Worm (Caenorhabditis elegans) whole organism, L4 larva: Measurements from ENCODE around the gene T25F10.4.
A peak's percentile ranks its signal among the peaks of the same experiment; 100 is the strongest.

Experiments
- F49E8.2 ChIP-seq: sonication (generic microtip); optimal IDR thresholded peaks from 2 replicates; lab custom pipeline; 2016; ENCODE audit warnings: missing compliant biosample characterization, mild to moderate bottlenecking, missing genetic modification characterization, borderline replicate concordance
- Y5F2A.4 ChIP-seq: fragments of 200-800 bp; sonication (Bioruptor generic); optimal IDR thresholded peaks from 2 replicates; lab custom pipeline; 2018; ENCODE audit warnings: mild to moderate bottlenecking, missing genetic modification characterization, missing compliant biosample characterization
- aha-1 ChIP-seq: fragments of 150-350 bp; peaks from one replicate; lab custom pipeline; 2014; ENCODE audit warnings: missing biosample characterization, missing genetic modification characterization
- arid-1 ChIP-seq: fragments of 200-800 bp; sonication (Bioruptor generic); conservative IDR thresholded peaks from 2 replicates; pipeline ENCODE4 v1.3.6; 2022; ENCODE audit warnings: missing genetic modification reagents, missing genetic modification characterization, missing compliant biosample characterization
- daf-16 ChIP-seq, 3 experiments: sonication (generic microtip); optimal IDR thresholded peaks; 2 replicates each; lab custom pipeline; 2016 to 2017; ENCODE audit warnings: missing genetic modification characterization in 3 of 3, missing genetic modification reagents in 3 of 3, mild to moderate bottlenecking in 2 of 3, missing compliant biosample characterization in 2 of 3, missing biosample characterization in 1 of 3, moderate library complexity in 1 of 3
- daf-19 ChIP-seq: fragments of 200-800 bp; sonication (Bioruptor generic); conservative IDR thresholded peaks from 2 replicates; pipeline ENCODE4 v1.3.6; 2022; ENCODE audit warnings: missing genetic modification characterization, missing compliant biosample characterization
- dmd-6 ChIP-seq: fragments of 200-800 bp; sonication (Bioruptor generic); IDR thresholded peaks from 2 replicates; pipeline ENCODE4 v1.3.6; 2022; ENCODE audit warnings: missing genetic modification reagents, missing genetic modification characterization, missing compliant biosample characterization
- fkh-10 ChIP-seq: fragments of 150-350 bp; optimal IDR thresholded peaks from 2 replicates; lab custom pipeline; 2014; ENCODE audit warnings: missing biosample characterization, missing genetic modification reagents, missing genetic modification characterization
- gei-8 ChIP-seq: fragments of 200-800 bp; sonication (Bioruptor generic); optimal IDR thresholded peaks from 2 replicates; lab custom pipeline; 2018; ENCODE audit warnings: mild to moderate bottlenecking, missing genetic modification characterization, missing compliant biosample characterization
- hif-1 ChIP-seq, 2 experiments: sonication (generic microtip); optimal IDR thresholded peaks; 2 replicates each; lab custom pipeline; 2016 to 2017; ENCODE audit warnings: missing compliant biosample characterization in 2 of 2, missing genetic modification characterization in 2 of 2, missing genetic modification reagents in 2 of 2, missing genotype in 2 of 2, mild to moderate bottlenecking in 1 of 2
- jun-1 ChIP-seq: fragments of 150-350 bp; optimal IDR thresholded peaks from 2 replicates; lab custom pipeline; 2014; ENCODE audit warnings: missing biosample characterization, missing genetic modification reagents, missing genetic modification characterization
- lin-1 ChIP-seq: fragments of 200-800 bp; sonication (Bioruptor generic); IDR thresholded peaks from 2 replicates; pipeline ENCODE4 v1.3.6; 2022; ENCODE audit warnings: missing genetic modification reagents, missing genetic modification characterization, missing compliant biosample characterization
- lin-13 ChIP-seq: fragments of 150-350 bp; optimal IDR thresholded peaks from 2 replicates; lab custom pipeline; 2014; ENCODE audit warnings: missing biosample characterization, missing genetic modification reagents, missing genetic modification characterization
- lin-29 ChIP-seq: fragments of 200-800 bp; sonication (Bioruptor generic); IDR thresholded peaks from 2 replicates; pipeline ENCODE4 v1.3.6; 2022; ENCODE audit warnings: missing genetic modification reagents, missing genetic modification characterization, missing compliant biosample characterization
- lsy-2 ChIP-seq, 2 experiments: fragments of 150-350 bp in 1 of 2; sonication (generic microtip) in 1 of 2; optimal IDR thresholded peaks; 2 replicates each; lab custom pipeline; 2014 to 2017; ENCODE audit warnings: missing biosample characterization in 2 of 2, missing genetic modification characterization in 2 of 2
- madf-5 ChIP-seq, 2 experiments: fragments of 200-800 bp; sonication (Bioruptor generic); IDR thresholded peaks; 2 replicates each; pipeline ENCODE4 v1.3.6; 2022; ENCODE audit warnings: missing compliant biosample characterization in 2 of 2, missing genetic modification characterization in 2 of 2
- madf-9 ChIP-seq: fragments of 200-800 bp; sonication (Bioruptor generic); conservative IDR thresholded peaks from 2 replicates; pipeline ENCODE4 v1.3.6; 2022; ENCODE audit warnings: missing genetic modification reagents, missing genetic modification characterization, missing compliant biosample characterization
- mep-1 ChIP-seq: fragments of 150-350 bp; sonication (generic microtip); optimal IDR thresholded peaks from 3 replicates; lab custom pipeline; 2014; ENCODE audit warnings: missing biosample characterization, missing genetic modification characterization
- mxl-3 ChIP-seq: fragments of 200-800 bp; sonication (Bioruptor generic); optimal IDR thresholded peaks from 2 replicates; lab custom pipeline; 2018; ENCODE audit warnings: mild to moderate bottlenecking, missing genetic modification characterization, missing compliant biosample characterization
- nhr-237 ChIP-seq: sonication (generic microtip); optimal IDR thresholded peaks from 2 replicates; lab custom pipeline; 2017; ENCODE audit warnings: missing biosample characterization, missing genetic modification characterization
- nhr-28 ChIP-seq: fragments of 150-350 bp; optimal IDR thresholded peaks from 2 replicates; lab custom pipeline; 2014; ENCODE audit warnings: missing biosample characterization, missing genetic modification characterization
- pqm-1 ChIP-seq: sonication (generic microtip); optimal IDR thresholded peaks from 2 replicates; lab custom pipeline; 2017; ENCODE audit warnings: missing biosample characterization, missing genetic modification characterization
- rbr-2 ChIP-seq: sonication (generic microtip); optimal IDR thresholded peaks from 2 replicates; lab custom pipeline; 2016; ENCODE audit warnings: missing genotype, missing genetic modification characterization, missing compliant biosample characterization
- tra-1 ChIP-seq: fragments of 200-800 bp; sonication (Bioruptor generic); IDR thresholded peaks from 2 replicates; pipeline ENCODE4 v1.3.6; 2022; ENCODE audit warnings: missing genetic modification reagents, missing genetic modification characterization, missing compliant biosample characterization
- unc-62 ChIP-seq, 3 experiments: fragments of 150-350 bp in 1 of 3; sonication (generic microtip); optimal IDR thresholded peaks in 2 of 3; peaks in 1 of 3; 1 replicate in 1 of 3; 2 replicates in 2 of 3; lab custom pipeline; 2014 to 2017; ENCODE audit warnings: missing biosample characterization in 3 of 3, missing genetic modification characterization in 3 of 3, missing genetic modification reagents in 3 of 3, missing genotype in 1 of 3
- vab-7 ChIP-seq: fragments of 200-800 bp; sonication (Bioruptor generic); IDR thresholded peaks from 2 replicates; pipeline ENCODE4 v1.3.6; 2022; ENCODE audit warnings: missing genetic modification reagents, missing genetic modification characterization, missing compliant biosample characterization
- zfp-2 ChIP-seq: sonication (generic microtip); optimal IDR thresholded peaks from 2 replicates; lab custom pipeline; 2016; ENCODE audit warnings: mild to moderate bottlenecking, missing genetic modification characterization, missing compliant biosample characterization
- zip-2 ChIP-seq: fragments of 150-350 bp; optimal IDR thresholded peaks from 2 replicates; lab custom pipeline; 2014; ENCODE audit warnings: missing biosample characterization, missing genetic modification characterization

The T25F10.4 gene

DNA sequence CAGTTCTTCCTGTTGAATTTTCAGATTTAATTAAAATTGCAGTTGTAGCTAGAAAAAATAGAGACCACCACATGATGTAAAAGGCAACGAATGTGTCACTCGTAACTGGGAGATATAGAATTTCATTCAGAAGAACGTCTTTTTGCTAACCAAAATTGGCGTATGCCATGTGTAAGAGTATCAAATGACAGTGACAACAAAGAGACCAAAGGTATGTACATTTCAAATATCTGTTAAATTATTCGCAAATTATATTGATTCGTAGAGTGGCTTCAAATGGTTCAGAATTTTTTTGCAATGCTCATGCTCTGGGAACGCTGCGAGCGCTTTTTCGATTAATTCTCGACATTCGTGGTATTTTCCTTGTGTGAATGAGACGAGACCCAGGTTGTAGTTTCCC, at the start of gene T25F10.4:
Gene T25F10.4 (minus strand): TSS at position 101 of the 400 bp plus-strand sequence.
- TF ChIP-seq lin-13 (GFP tag; lab: Kevin White, UChicago) (no peak), madf-5 (GFP tag; IDR thresholded peaks at IDR 0.05; lab: Robert Waterston, UW) (no peak)

DNA sequence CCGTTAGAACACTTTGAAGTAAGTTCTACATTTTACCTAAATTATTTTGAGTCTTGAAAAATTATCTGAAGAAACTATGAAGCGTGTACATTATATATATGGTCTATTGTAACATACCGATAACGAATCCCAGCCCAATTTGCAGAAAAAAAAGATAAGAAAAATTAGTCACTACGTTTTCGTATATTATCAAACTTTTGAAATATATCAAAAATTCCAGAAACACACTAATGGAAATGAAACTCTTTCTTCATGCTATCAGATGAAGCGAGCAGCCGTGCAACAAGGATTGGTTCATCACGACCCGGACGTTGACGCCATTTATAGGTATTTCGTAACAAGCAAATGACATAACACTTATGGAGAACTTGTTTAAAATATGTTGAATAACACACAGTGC, 49.6 kb upstream of the T25F10.4 start:
- TF ChIP-seq mxl-3 (GFP tag; lab: Kevin White, UChicago) (no peak), dmd-6 (peak; percentile 83), pqm-1 (tag; lab: Kevin White, UChicago) (peak; percentile 89), unc-62 (GFP tag; optimal IDR thresholded peaks at IDR 0.05 in 1 of 2; lab: Kevin White, UChicago) (peak in 1 of 2 experiments; percentile 40), unc-62 (tag; optimal IDR thresholded peaks at IDR 0.05; lab: Kevin White, UChicago) (no peak), nhr-28 (tag; lab: Kevin White, UChicago) (peak; percentile 61), daf-16 (GFP tag; optimal IDR thresholded peaks at IDR 0.05; lab: Kevin White, UChicago) (no peak), daf-16 (tag; optimal IDR thresholded peaks at IDR 0.05; lab: Kevin White, UChicago) (peak; percentile 8)

DNA sequence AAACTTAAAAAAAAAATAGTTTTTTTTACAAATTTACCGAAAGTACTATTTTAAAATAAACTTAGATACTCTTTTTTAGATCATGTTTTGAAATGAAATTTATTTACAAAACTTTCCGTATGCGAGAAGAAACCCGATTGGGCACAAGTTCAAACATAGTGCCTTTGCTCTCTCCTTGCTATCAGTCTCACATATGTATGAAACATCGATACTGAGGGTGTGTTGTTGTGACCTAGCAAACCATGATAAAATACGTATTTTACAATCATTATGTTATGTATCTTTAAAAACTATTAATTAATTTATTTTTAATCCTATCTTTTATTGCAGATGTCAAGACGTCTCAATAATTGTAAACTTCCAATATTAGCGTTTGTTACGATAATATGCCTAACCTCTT, 47.8 kb upstream of the T25F10.4 start:
- TF ChIP-seq nhr-28 (tag; lab: Kevin White, UChicago) = peak; percentile 73
- TF ChIP-seq daf-16 (GFP tag; optimal IDR thresholded peaks at IDR 0.05; lab: Kevin White, UChicago) = no peak
- peak; percentile 64 for TF ChIP-seq daf-16 (tag; optimal IDR thresholded peaks at IDR 0.05; lab: Kevin White, UChicago)
- TF ChIP-seq pqm-1 (tag; lab: Kevin White, UChicago) = peak; percentile 71
- no peak for TF ChIP-seq hif-1 (tag; optimal IDR thresholded peaks at IDR 0.05; lab: Kevin White, UChicago)
- TF ChIP-seq vab-7 (GFP tag; lab: Robert Waterston, UW) = no peak
- TF ChIP-seq lin-29 = no peak
- no peak for TF ChIP-seq F49E8.2 (tag; lab: Kevin White, UChicago)
- no peak for TF ChIP-seq unc-62 (GFP tag; optimal IDR thresholded peaks at IDR 0.05 in 1 of 2; lab: Kevin White, UChicago)
- TF ChIP-seq unc-62 (tag; optimal IDR thresholded peaks at IDR 0.05; lab: Kevin White, UChicago) = no peak
- no peak for TF ChIP-seq Y5F2A.4
- no peak for TF ChIP-seq gei-8 (GFP tag; lab: Kevin White, UChicago)
- no peak for TF ChIP-seq aha-1 (tag; lab: Kevin White, UChicago)
- TF ChIP-seq tra-1 (GFP tag; lab: Robert Waterston, UW) = no peak
- TF ChIP-seq zfp-2 (tag; lab: Kevin White, UChicago) = no peak

DNA sequence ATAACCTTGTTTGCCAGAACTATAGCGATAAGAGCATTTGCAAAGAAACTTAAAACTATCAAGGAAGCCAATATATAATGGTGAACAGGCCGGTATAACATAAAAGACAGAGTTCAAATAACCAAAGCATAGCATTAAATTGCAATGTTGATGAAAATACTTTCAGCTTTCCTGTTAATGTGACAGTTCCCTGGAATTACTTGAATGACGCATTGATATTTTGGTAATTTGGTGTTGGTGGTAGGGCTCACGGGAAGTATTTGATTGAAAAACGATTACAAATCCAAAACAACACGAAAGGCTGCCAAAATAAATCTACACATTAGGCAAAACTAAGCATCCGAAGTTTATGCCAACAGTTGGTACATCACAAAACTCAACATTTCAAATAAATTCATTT, 46.7 kb upstream of the T25F10.4 start, which contains the start of gene dmsr-16:
Gene dmsr-16 (minus strand): TSS at position 101 of the 400 bp plus-strand sequence.
- TF ChIP-seq unc-62 (GFP tag; optimal IDR thresholded peaks at IDR 0.05 in 1 of 2; lab: Kevin White, UChicago) = peak in 1 of 2 experiments; percentile 34
- TF ChIP-seq unc-62 (tag; optimal IDR thresholded peaks at IDR 0.05; lab: Kevin White, UChicago) = no peak
- no peak for TF ChIP-seq madf-9 (GFP tag; lab: Robert Waterston, UW)

DNA sequence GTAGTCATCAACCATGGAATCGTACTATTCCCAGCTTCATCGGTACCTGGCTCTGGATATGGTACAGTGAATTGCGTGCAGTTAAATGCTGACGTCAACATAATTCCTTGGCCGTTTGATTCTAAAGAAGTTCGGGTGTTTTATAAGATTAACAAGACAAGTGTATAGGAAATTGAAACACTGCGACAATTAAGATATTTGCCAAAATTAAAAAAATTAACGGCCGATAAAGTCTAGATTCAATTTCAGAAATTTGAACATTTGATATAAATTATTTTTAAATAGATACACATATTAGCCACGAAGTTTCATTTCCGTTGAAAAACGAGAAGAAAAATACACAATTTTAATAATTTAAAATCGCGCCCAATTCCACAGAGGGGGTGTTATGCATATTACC, 44.1 kb upstream of the T25F10.4 start, which contains the start of gene dmsr-12:
Gene dmsr-12 (minus strand): TSS at position 101 of the 400 bp plus-strand sequence.
- TF ChIP-seq arid-1 (GFP tag; lab: Robert Waterston, UW) (no peak), fkh-10 (no peak)
- TF ChIP-seq, all 104 proteins: peak for 0

DNA sequence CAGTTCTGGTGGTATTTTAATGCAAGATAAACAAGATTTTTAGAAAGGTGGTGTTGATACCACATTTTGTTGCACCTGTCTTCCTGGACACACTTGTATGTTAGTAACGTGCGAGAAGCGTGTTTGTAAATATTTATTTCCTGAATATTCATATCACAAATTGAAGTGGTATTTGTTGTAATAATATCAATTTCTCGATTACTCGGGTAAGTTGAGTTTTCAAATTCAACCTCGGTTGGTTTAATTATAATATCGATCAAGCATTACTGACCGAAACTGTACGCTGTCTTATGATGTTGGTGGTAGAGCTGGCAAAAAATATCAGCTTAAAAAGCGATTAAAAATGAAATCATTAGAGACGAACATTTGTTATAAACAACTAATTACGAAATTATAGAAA, 41.7 kb upstream of the T25F10.4 start, which contains the start of gene dmsr-11:
Gene dmsr-11 (minus strand): TSS at position 101 of the 400 bp plus-strand sequence.
- no peak for TF ChIP-seq rbr-2
- TF ChIP-seq nhr-237 (tag; lab: Kevin White, UChicago) = no peak
- no peak for TF ChIP-seq jun-1 (tag; lab: Kevin White, UChicago)
- TF ChIP-seq, all 104 proteins: peak for 0

DNA sequence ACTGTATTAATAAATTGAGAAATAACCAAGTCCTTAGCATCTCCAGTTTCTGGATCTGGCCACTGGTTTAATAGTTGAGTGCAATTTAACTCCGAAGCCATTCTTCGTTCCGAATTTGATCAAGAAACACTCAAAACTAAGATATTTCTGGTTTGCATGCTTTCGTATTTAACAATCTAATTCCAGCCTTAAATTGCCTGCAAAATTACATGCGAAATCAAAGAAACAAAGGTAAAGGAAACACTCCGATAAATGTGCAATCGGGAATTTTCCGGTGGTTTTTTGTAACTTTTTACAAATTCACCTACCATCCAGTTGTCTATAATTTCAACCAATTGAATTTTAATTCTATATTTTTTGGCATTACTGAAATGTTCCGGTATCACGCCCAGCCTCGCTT, 39.6 kb upstream of the T25F10.4 start, which contains the start of gene dmsr-10:
Gene dmsr-10 (minus strand): TSS at position 101 of the 400 bp plus-strand sequence.
- TF ChIP-seq hif-1 (tag; optimal IDR thresholded peaks at IDR 0.05; lab: Kevin White, UChicago) (no peak), aha-1 (tag; lab: Kevin White, UChicago) (peak; percentile 3)
- TF ChIP-seq, all 104 proteins: peak for 1

DNA sequence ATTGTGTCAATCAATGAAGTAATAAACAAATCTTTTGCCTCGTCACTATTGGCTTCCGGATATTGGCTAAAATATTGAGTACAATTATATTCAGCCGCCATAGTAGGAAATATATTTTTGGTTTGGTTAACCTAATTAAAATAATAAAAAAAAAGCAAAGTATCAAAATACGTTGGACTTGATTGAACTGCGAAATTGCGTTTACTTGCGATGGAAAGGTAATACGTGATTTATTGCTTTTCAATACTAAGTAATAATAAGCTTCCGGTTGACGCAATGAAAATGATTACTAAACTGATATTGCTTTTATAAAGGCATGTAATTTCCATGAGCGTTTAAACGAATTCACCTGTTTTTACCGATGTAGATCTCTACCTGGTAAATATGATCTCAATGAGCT, 37.3 kb upstream of the T25F10.4 start, which contains the start of gene dmsr-9:
Gene dmsr-9 (minus strand): TSS at position 101 of the 400 bp plus-strand sequence.
- no peak for TF ChIP-seq lin-1
- TF ChIP-seq vab-7 (GFP tag; lab: Robert Waterston, UW) = no peak
- TF ChIP-seq daf-19 = no peak
- no peak for TF ChIP-seq lsy-2 (tag; optimal IDR thresholded peaks at IDR 0.05; lab: Kevin White, UChicago)
- no peak for TF ChIP-seq aha-1 (tag; lab: Kevin White, UChicago)
- no peak for TF ChIP-seq zip-2 (tag; lab: Kevin White, UChicago)
- TF ChIP-seq mep-1 (tag; lab: Kevin White, UChicago) = no peak
